Fruit fly (Drosophila melanogaster) whole organism, prepupa: ENCODE measurements around the gene Adk2.

Source experiments
- CG11294 ChIP-seq: fragments of 200-800 bp; sonication (Bioruptor generic); IDR thresholded peaks from 2 replicates; pipeline ENCODE4 v1.3.6; 2022; ENCODE audit warnings: missing biosample characterization, missing genetic modification characterization
- CG32006 ChIP-seq: fragments of 200-800 bp; sonication (Bioruptor generic); optimal IDR thresholded peaks from 3 replicates; lab custom pipeline; 2017; ENCODE audit warnings: missing biosample characterization, mild to moderate bottlenecking, missing genetic modification characterization
- CG6276 ChIP-seq: fragments of 200-800 bp; sonication (Bioruptor generic); optimal IDR thresholded peaks from 2 replicates; lab custom pipeline; 2017; ENCODE audit warnings: missing biosample characterization, mild to moderate bottlenecking, missing genetic modification characterization
- Eip75B ChIP-seq: fragments of 200-800 bp; sonication (Bioruptor generic); optimal IDR thresholded peaks from 3 replicates; lab custom pipeline; 2016; ENCODE audit warnings: missing biosample characterization, missing genetic modification characterization
- Met ChIP-seq: fragments of 200-800 bp; sonication (Bioruptor generic); optimal IDR thresholded peaks from 3 replicates; lab custom pipeline; 2016; ENCODE audit warnings: missing biosample characterization, missing genetic modification characterization
- OdsH ChIP-seq: fragments of 200-800 bp; sonication (Bioruptor generic); optimal IDR thresholded peaks from 3 replicates; lab custom pipeline; 2016; ENCODE audit warnings: missing biosample characterization, missing genetic modification characterization
- Sox14 ChIP-seq: fragments of 200-800 bp; sonication (Bioruptor generic); optimal IDR thresholded peaks from 3 replicates; lab custom pipeline; 2016; ENCODE audit warnings: missing biosample characterization, missing genetic modification characterization
- fkh ChIP-seq: fragments of 200-800 bp; sonication (Bioruptor generic); optimal IDR thresholded peaks from 3 replicates; lab custom pipeline; 2017; ENCODE audit warnings: missing biosample characterization, mild to moderate bottlenecking, missing genetic modification characterization, moderate library complexity
- svp ChIP-seq: fragments of 200-800 bp; sonication (Bioruptor generic); peaks from one replicate; lab custom pipeline; 2016; ENCODE audit warnings: missing biosample characterization, missing genetic modification characterization

- no peak for TF ChIP-seq Sox14
- TF ChIP-seq svp (GFP tag; lab: Kevin White, UChicago) = peak; percentile 10
- TF ChIP-seq OdsH (GFP tag; lab: Kevin White, UChicago) = no peak
- TF ChIP-seq Eip75B = no peak
- TF ChIP-seq CG6276 = no peak
- TF ChIP-seq Met (GFP tag; lab: Kevin White, UChicago) = no peak
- no peak for TF ChIP-seq fkh (GFP tag; lab: Kevin White, UChicago)
- TF ChIP-seq CG32006 (GFP tag; lab: Kevin White, UChicago) = no peak
- TF ChIP-seq CG11294 = no peak
Observed at dm6 chr3L:12994835-12995234, 27.7 kb downstream of the Adk2 start, which contains the start of gene CG11262.
